Worm (Caenorhabditis elegans): ENCODE measurements around the gene lin-8.

- TF ChIP-seq lin-11 (tag; optimal IDR thresholded peaks at IDR 0.05) (no peak), mdl-1 (tag; optimal IDR thresholded peaks at IDR 0.05) (no peak), nhr-25 (tag; optimal IDR thresholded peaks at IDR 0.05) (no peak), fos-1 (tag; optimal IDR thresholded peaks at IDR 0.05) (no peak), nhr-77 (tag; optimal IDR thresholded peaks at IDR 0.05) (no peak)
Measured at ce11 chrII:3087134-3087533, 30.5 kb downstream of the lin-8 start.
